5 fruit fly cellular contexts compared by ENCODE assay signal in the genomic region with DNA sequence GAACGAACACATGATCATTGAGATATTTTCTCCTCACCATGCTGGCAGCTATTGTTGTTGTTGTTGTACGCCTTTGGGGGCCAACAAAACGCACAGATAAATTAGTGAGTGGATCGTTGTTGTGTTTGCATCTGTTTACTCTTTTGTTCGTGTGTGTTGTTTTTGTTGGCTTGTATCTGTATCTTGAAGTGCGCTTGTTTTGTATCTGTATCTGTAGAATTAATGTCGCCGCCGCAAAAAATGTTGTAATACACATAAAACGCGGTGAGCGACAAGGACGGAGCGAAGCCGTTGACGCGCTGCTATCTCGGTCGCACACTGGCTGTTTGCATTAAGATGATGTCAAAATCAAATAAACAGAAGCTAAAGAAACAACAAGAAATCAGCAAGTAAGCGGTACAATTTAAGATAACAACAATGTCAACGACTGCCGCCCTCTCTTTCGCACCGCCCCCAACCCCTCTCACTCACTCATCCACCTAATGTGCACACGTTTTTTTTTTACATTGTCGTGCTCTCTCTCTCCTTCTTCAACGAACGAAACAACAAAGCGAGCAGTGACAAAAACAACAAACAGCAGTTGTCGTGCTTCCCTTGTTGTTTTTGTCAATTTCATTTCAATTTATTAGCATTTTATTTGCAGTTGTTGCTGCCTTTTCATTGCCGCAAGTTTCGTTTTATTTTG.
TF ChIP-seq lines count a peak whose summit lies in the region.

No protein-coding gene starts in this region.

TF ChIP-seq in whole organism, adult, 20 proteins besides CTCF, POLR2A, EP300 and RAD21 (continued from another document):
- TF ChIP-seq CG5204 (GFP tag; optimal IDR thresholded peaks at IDR 0.05; lab: Kevin White, UChicago), result no peak
- TF ChIP-seq CG7101 (tag; optimal IDR thresholded peaks at IDR 0.05; lab: Kevin White, UChicago), result peak; percentile 81
- TF ChIP-seq Mnt (GFP tag; optimal IDR thresholded peaks at IDR 0.05; lab: Kevin White, UChicago), result peak; percentile 84
- peak; percentile 83 for TF ChIP-seq CG7045 (GFP tag; optimal IDR thresholded peaks at IDR 0.05; lab: Kevin White, UChicago)
- peak; percentile 84 for TF ChIP-seq tj (GFP tag; optimal IDR thresholded peaks at IDR 0.05; lab: Kevin White, UChicago)

TF ChIP-seq in whole organism, embryonic, 481 proteins besides CTCF, POLR2A, EP300 and RAD21 (continued from another document and continues in another):
- TF ChIP-seq wdn (GFP tag; IDR thresholded peaks at IDR 0.05; lab: Robert Waterston, UW) (no peak), ap (GFP tag; IDR thresholded peaks at IDR 0.05; lab: Robert Waterston, UW) (no peak; the same call in 1 of the 2 replicates), her (GFP tag; optimal IDR thresholded peaks at IDR 0.05; lab: Kevin White, UChicago) (peak; percentile 71), Camta (GFP tag; optimal IDR thresholded peaks at IDR 0.05; lab: Kevin White, UChicago) (peak; percentile 64), Nf-YC (tag; optimal IDR thresholded peaks at IDR 0.05; lab: Kevin White, UChicago) (peak; percentile 63), BtbVII (GFP tag; optimal IDR thresholded peaks at IDR 0.05; lab: Kevin White, UChicago) (peak; percentile 83), CG14050 (GFP tag; IDR thresholded peaks at IDR 0.05; lab: Robert Waterston, UW) (peak; percentile 31; the same call in 1 of the 3 replicates), CG12391 (tag; optimal IDR thresholded peaks at IDR 0.05; lab: Kevin White, UChicago) (peak; percentile 41), slbo (GFP tag; IDR thresholded peaks at IDR 0.05; lab: Robert Waterston, UW) (no peak), nmo (GFP tag; optimal IDR thresholded peaks at IDR 0.05; lab: Kevin White, UChicago) (no peak), CG9817 (tag; optimal IDR thresholded peaks at IDR 0.05; lab: Kevin White, UChicago) (no peak), CG13894 (tag; optimal IDR thresholded peaks at IDR 0.05; lab: Kevin White, UChicago) (no peak), knrl (GFP tag; IDR thresholded peaks at IDR 0.05; lab: Robert Waterston, UW; ENCODE audit: partially characterized antibody) (no peak), chinmo (GFP tag; IDR thresholded peaks at IDR 0.05; lab: Robert Waterston, UW; ENCODE audit: partially characterized antibody) (peak; percentile 92; the same call in 3 of the 4 replicates), Bgb (GFP tag; IDR thresholded peaks at IDR 0.05; lab: Robert Waterston, UW; ENCODE audit: partially characterized antibody) (no peak), HmgD (GFP tag; optimal IDR thresholded peaks at IDR 0.05; lab: Kevin White, UChicago) (no peak), caup (GFP tag; optimal IDR thresholded peaks at IDR 0.05; lab: Kevin White, UChicago; ENCODE audit: severe bottlenecking) (peak; percentile 91), ind (GFP tag; optimal IDR thresholded peaks at IDR 0.05; lab: Kevin White, UChicago) (no peak), CG8765 (GFP tag; IDR thresholded peaks at IDR 0.05; lab: Robert Waterston, UW) (no peak), rib (GFP tag; IDR thresholded peaks at IDR 0.05; lab: Robert Waterston, UW) (peak; percentile 77), Ssrp (tag; optimal IDR thresholded peaks at IDR 0.05; lab: Kevin White, UChicago) (no peak), lmd (GFP tag; IDR thresholded peaks at IDR 0.05; lab: Robert Waterston, UW) (no peak), CG3838 (GFP tag; optimal IDR thresholded peaks at IDR 0.05; lab: Kevin White, UChicago) (peak; percentile 69), CG2875 (GFP tag; optimal IDR thresholded peaks at IDR 0.05; lab: Kevin White, UChicago) (peak; percentile 73), CG8359 (GFP tag; optimal IDR thresholded peaks at IDR 0.05; lab: Kevin White, UChicago; ENCODE audit: borderline replicate concordance) (no peak), zfh2 (GFP tag; optimal IDR thresholded peaks at IDR 0.05; lab: Kevin White, UChicago) (no peak), H15 (GFP tag; IDR thresholded peaks at IDR 0.05; lab: Robert Waterston, UW) (no peak; the same call in 2 of the 3 replicates), CG8924 (tag; optimal IDR thresholded peaks at IDR 0.05; lab: Kevin White, UChicago) (peak; percentile 70)

TF ChIP-seq in whole organism, prepupa, 60 proteins besides CTCF, POLR2A, EP300 and RAD21 (continued from another document and continues in another):
- peak; percentile 60 for TF ChIP-seq dac (GFP tag; optimal IDR thresholded peaks at IDR 0.05; lab: Kevin White, UChicago)
- TF ChIP-seq CG1621 (tag; optimal IDR thresholded peaks at IDR 0.05; lab: Kevin White, UChicago), result peak; percentile 71
- TF ChIP-seq Blimp-1 (GFP tag; optimal IDR thresholded peaks at IDR 0.05; lab: Kevin White, UChicago), result peak; percentile 69
- TF ChIP-seq Hr4 (GFP tag; optimal IDR thresholded peaks at IDR 0.05; lab: Kevin White, UChicago), result no peak
- peak; percentile 74 for TF ChIP-seq CG9139 (GFP tag; optimal IDR thresholded peaks at IDR 0.05; lab: Kevin White, UChicago)
- peak; percentile 73 for TF ChIP-seq CG8632 (GFP tag; optimal IDR thresholded peaks at IDR 0.05; lab: Kevin White, UChicago)
- TF ChIP-seq CG6854 (GFP tag; optimal IDR thresholded peaks at IDR 0.05; lab: Kevin White, UChicago), result peak; percentile 69
- peak; percentile 82; the same call in 2 of the 3 replicates for TF ChIP-seq eg (GFP tag; IDR thresholded peaks at IDR 0.05; lab: Robert Waterston, UW)
- no peak for TF ChIP-seq cyc (GFP tag; optimal IDR thresholded peaks at IDR 0.05; lab: Kevin White, UChicago)
- TF ChIP-seq Smox (GFP tag; optimal IDR thresholded peaks at IDR 0.05; lab: Kevin White, UChicago), result no peak
- TF ChIP-seq fd85E (GFP tag; optimal IDR thresholded peaks at IDR 0.05; lab: Kevin White, UChicago), result no peak
- TF ChIP-seq CG10631 (GFP tag; optimal IDR thresholded peaks at IDR 0.05; lab: Kevin White, UChicago), result peak; percentile 63
- peak; percentile 55 for TF ChIP-seq Sox102F (GFP tag; optimal IDR thresholded peaks at IDR 0.05; lab: Kevin White, UChicago)
- no peak for TF ChIP-seq Ets21C (GFP tag; optimal IDR thresholded peaks at IDR 0.05; lab: Kevin White, UChicago)
- TF ChIP-seq CG6792 (GFP tag; optimal IDR thresholded peaks at IDR 0.05; lab: Kevin White, UChicago), result peak; percentile 78
- TF ChIP-seq dsx (GFP tag; optimal IDR thresholded peaks at IDR 0.05; lab: Kevin White, UChicago; ENCODE audit: poor library complexity, severe bottlenecking), result peak; percentile 88
- TF ChIP-seq fd59A (GFP tag; optimal IDR thresholded peaks at IDR 0.05; lab: Kevin White, UChicago), result peak; percentile 16
- peak; percentile 66 for TF ChIP-seq spab (GFP tag; optimal IDR thresholded peaks at IDR 0.05; lab: Kevin White, UChicago)
- TF ChIP-seq svp (GFP tag; lab: Kevin White, UChicago), result peak; percentile 92
- TF ChIP-seq ss (GFP tag; optimal IDR thresholded peaks at IDR 0.05; lab: Kevin White, UChicago), result peak; percentile 74 to 87
- TF ChIP-seq esn (GFP tag; optimal IDR thresholded peaks at IDR 0.05; lab: Kevin White, UChicago), result peak; percentile 77
- TF ChIP-seq Met (GFP tag; optimal IDR thresholded peaks at IDR 0.05; lab: Kevin White, UChicago), result peak; percentile 64
- TF ChIP-seq Hr39 (GFP tag; optimal IDR thresholded peaks at IDR 0.05; lab: Kevin White, UChicago), result no peak
- peak; percentile 60 for TF ChIP-seq achi (GFP tag; optimal IDR thresholded peaks at IDR 0.05; lab: Kevin White, UChicago)
- TF ChIP-seq CG8319 (GFP tag; optimal IDR thresholded peaks at IDR 0.05; lab: Kevin White, UChicago), result peak; percentile 33
- TF ChIP-seq CG16779 (tag; optimal IDR thresholded peaks at IDR 0.05; lab: Kevin White, UChicago), result peak; percentile 82
- TF ChIP-seq CG34406 (GFP tag; optimal IDR thresholded peaks at IDR 0.05; lab: Kevin White, UChicago), result peak; percentile 52
- peak; percentile 87 for TF ChIP-seq CG6276 (GFP tag; optimal IDR thresholded peaks at IDR 0.05; lab: Kevin White, UChicago)
- TF ChIP-seq Ets96B (tag; optimal IDR thresholded peaks at IDR 0.05; lab: Kevin White, UChicago), result peak; percentile 28
- peak; percentile 79 for TF ChIP-seq CG32006 (GFP tag; optimal IDR thresholded peaks at IDR 0.05; lab: Kevin White, UChicago)
- TF ChIP-seq Hr38 (GFP tag; optimal IDR thresholded peaks at IDR 0.05; lab: Kevin White, UChicago), result no peak

TF ChIP-seq in whole organism, pupa, 21 proteins besides CTCF, POLR2A, EP300 and RAD21 (continued from another document):
- TF ChIP-seq gl (tag; optimal IDR thresholded peaks at IDR 0.05; lab: Kevin White, UChicago), result peak; percentile 72
- peak; percentile 86 for TF ChIP-seq CG14655 (GFP tag; optimal IDR thresholded peaks at IDR 0.05; lab: Kevin White, UChicago)
- TF ChIP-seq Ets98B (GFP tag; IDR thresholded peaks at IDR 0.05; lab: Robert Waterston, UW), result peak; percentile 78
- peak; percentile 42 for TF ChIP-seq CG15710 (tag; optimal IDR thresholded peaks at IDR 0.05; lab: Kevin White, UChicago)

TF ChIP-seq in whole organism, wandering third instar larva, 38 proteins besides CTCF, POLR2A, EP300 and RAD21 (continued from another document):
- TF ChIP-seq foxo (GFP tag; optimal IDR thresholded peaks at IDR 0.05; lab: Kevin White, UChicago), result peak in 1 of 2 experiments; percentile 66
- no peak for TF ChIP-seq CrebA (GFP tag; optimal IDR thresholded peaks at IDR 0.05; lab: Kevin White, UChicago; ENCODE audit: borderline replicate concordance)
- peak; percentile 90 for TF ChIP-seq Hr83 (GFP tag; optimal IDR thresholded peaks at IDR 0.05; lab: Kevin White, UChicago; ENCODE audit: poor library complexity, severe bottlenecking)
- TF ChIP-seq dmrt93B (GFP tag; optimal IDR thresholded peaks at IDR 0.05; lab: Kevin White, UChicago), result peak; percentile 43
- peak; percentile 98 for TF ChIP-seq jim (GFP tag; optimal IDR thresholded peaks at IDR 0.05; lab: Kevin White, UChicago)
- TF ChIP-seq ey (GFP tag; optimal IDR thresholded peaks at IDR 0.05; lab: Kevin White, UChicago), result peak; percentile 29
- TF ChIP-seq Myc (optimal IDR thresholded peaks at IDR 0.05; lab: Kevin White, UChicago), result no peak
- TF ChIP-seq Hr78 (GFP tag; optimal IDR thresholded peaks at IDR 0.05; lab: Kevin White, UChicago), result no peak
- TF ChIP-seq HLH106 (tag; optimal IDR thresholded peaks at IDR 0.05; lab: Kevin White, UChicago), result peak; percentile 45
- no peak for TF ChIP-seq dl (GFP tag; optimal IDR thresholded peaks at IDR 0.05; lab: Kevin White, UChicago; ENCODE audit: insufficient read depth in 1 of 2, partially characterized antibody in 2 of 2)
- TF ChIP-seq brk (GFP tag; optimal IDR thresholded peaks at IDR 0.05; lab: Kevin White, UChicago), result peak; percentile 64
- TF ChIP-seq h (GFP tag; optimal IDR thresholded peaks at IDR 0.05; lab: Kevin White, UChicago), result peak; percentile 91
- TF ChIP-seq fru (GFP tag; optimal IDR thresholded peaks at IDR 0.05; lab: Kevin White, UChicago), result peak; percentile 78
- TF ChIP-seq sage (GFP tag; optimal IDR thresholded peaks at IDR 0.05; lab: Kevin White, UChicago), result peak; percentile 40
- no peak for TF ChIP-seq sv (GFP tag; optimal IDR thresholded peaks at IDR 0.05; lab: Kevin White, UChicago)
- peak; percentile 95 for TF ChIP-seq psq (GFP tag; optimal IDR thresholded peaks at IDR 0.05; lab: Kevin White, UChicago)
- TF ChIP-seq OdsH (GFP tag; optimal IDR thresholded peaks at IDR 0.05; lab: Kevin White, UChicago), result peak; percentile 83
- peak; percentile 94 for TF ChIP-seq tai (GFP tag; optimal IDR thresholded peaks at IDR 0.05; lab: Kevin White, UChicago)
- peak; percentile 48 for TF ChIP-seq Rel (GFP tag; optimal IDR thresholded peaks at IDR 0.05; lab: Kevin White, UChicago)
- peak; percentile 72 for TF ChIP-seq Rel (tag; optimal IDR thresholded peaks at IDR 0.05; lab: Kevin White, UChicago)
